Fruit fly (Drosophila melanogaster): ENCODE data around the gene chrb.

DNA sequence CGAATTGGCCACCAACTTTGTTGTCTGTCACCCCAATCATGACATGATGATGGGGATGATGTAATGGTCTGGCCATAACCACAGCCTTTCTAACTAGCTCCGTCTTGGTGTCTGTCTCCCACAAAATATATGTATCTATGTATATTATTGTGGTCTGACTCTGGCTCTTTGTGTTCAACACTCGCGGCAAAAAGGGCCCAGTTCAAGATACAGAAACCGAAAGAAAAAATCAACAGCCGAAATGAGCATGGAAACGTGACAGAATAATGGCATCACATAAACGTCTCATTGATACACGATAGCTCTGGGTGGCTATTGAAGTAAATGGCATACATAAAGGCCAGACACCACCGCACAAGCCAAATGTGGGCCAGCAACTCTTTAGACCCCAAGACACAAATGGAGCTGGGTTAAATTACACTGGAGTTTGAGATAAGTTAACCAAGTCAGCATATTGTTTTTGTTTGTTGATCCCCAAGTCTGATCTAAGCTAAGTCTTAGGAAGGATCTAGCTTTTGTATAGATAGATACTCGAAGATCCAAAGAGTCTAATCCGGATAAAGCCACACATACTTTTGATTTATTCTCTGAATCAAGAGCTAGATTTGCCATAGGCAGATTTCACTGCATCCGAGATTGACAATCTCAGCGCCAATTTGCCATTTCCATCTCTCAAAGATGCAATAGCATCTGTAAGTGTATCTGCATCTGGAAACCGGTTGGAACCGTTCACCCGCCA lies 44.8 kb downstream of the chrb start:
- TF ChIP-seq Hnf4 (GFP tag; optimal IDR thresholded peaks at IDR 0.05) (no peak), br (GFP tag; optimal IDR thresholded peaks at IDR 0.05) (no peak), Rel (GFP tag; optimal IDR thresholded peaks at IDR 0.05) (no peak), Rel (tag; optimal IDR thresholded peaks at IDR 0.05) (no peak), Jra (GFP tag; optimal IDR thresholded peaks at IDR 0.05) (no peak), sv (GFP tag; optimal IDR thresholded peaks at IDR 0.05) (no peak), dl (GFP tag; optimal IDR thresholded peaks at IDR 0.05; ENCODE audit: insufficient read depth in 1 of 2, partially characterized antibody in 2 of 2) (no peak), Dfd (GFP tag; optimal IDR thresholded peaks at IDR 0.05) (no peak), Myc (optimal IDR thresholded peaks at IDR 0.05) (no peak), CrebA (GFP tag; optimal IDR thresholded peaks at IDR 0.05; ENCODE audit: borderline replicate concordance) (no peak), pan (optimal IDR thresholded peaks at IDR 0.05) (no peak), tai (GFP tag; optimal IDR thresholded peaks at IDR 0.05) (no peak)
